Worm (Caenorhabditis elegans) whole organism, L2 larva: ENCODE data around the gene F40G9.14.

Experiments used
- ZK546.5 ChIP-seq: sonication (generic microtip); optimal IDR thresholded peaks from 2 replicates; lab custom pipeline; 2017; ENCODE audit warnings: missing biosample characterization, missing genetic modification characterization
- blmp-1 ChIP-seq: sonication (generic microtip); optimal IDR thresholded peaks from 2 replicates; lab custom pipeline; 2017; ENCODE audit warnings: missing genetic modification characterization, mild to moderate bottlenecking, missing compliant biosample characterization, antibody characterized with exemption, moderate library complexity; ENCODE audit not compliant: insufficient read depth
- ceh-16 ChIP-seq: fragments of 150-350 bp; optimal IDR thresholded peaks from 2 replicates; lab custom pipeline; 2014; ENCODE audit warnings: missing biosample characterization, missing genetic modification characterization
- lin-13 ChIP-seq: fragments of 150-350 bp; optimal IDR thresholded peaks from 2 replicates; lab custom pipeline; 2014; ENCODE audit warnings: missing biosample characterization, missing genetic modification reagents, missing genetic modification characterization
- nhr-11 ChIP-seq: fragments of 150-350 bp; optimal IDR thresholded peaks from 2 replicates; lab custom pipeline; 2014; ENCODE audit warnings: missing biosample characterization, missing genetic modification characterization
- nhr-237 ChIP-seq: fragments of 150-350 bp; optimal IDR thresholded peaks from 2 replicates; lab custom pipeline; 2014; ENCODE audit warnings: missing biosample characterization, missing genetic modification characterization
- snpc-4 ChIP-seq: fragments of 150-350 bp; optimal IDR thresholded peaks from 2 replicates; lab custom pipeline; 2014; ENCODE audit warnings: missing biosample characterization, missing genetic modification characterization
- unc-62 ChIP-seq: fragments of 150-350 bp; optimal IDR thresholded peaks from 2 replicates; lab custom pipeline; 2014; ENCODE audit warnings: missing biosample characterization, missing genetic modification reagents, missing genetic modification characterization
- zag-1 ChIP-seq: fragments of 150-350 bp; optimal IDR thresholded peaks from 2 replicates; lab custom pipeline; 2014; ENCODE audit warnings: missing biosample characterization, missing genetic modification characterization
- ztf-4 ChIP-seq: fragments of 150-350 bp; optimal IDR thresholded peaks from 2 replicates; lab custom pipeline; 2014; ENCODE audit warnings: missing biosample characterization, missing genetic modification characterization

ce11 chrIII:169478-169877 lies 8.1 kb downstream of the F40G9.14 start, which contains the start of gene F40G9.18:
- TF ChIP-seq snpc-4 (tag; lab: Kevin White, UChicago): no peak
- TF ChIP-seq ZK546.5: no peak
- TF ChIP-seq nhr-11 (tag; lab: Kevin White, UChicago): no peak
- no peak for TF ChIP-seq ztf-4 (tag; lab: Kevin White, UChicago)
- no peak for TF ChIP-seq zag-1
- no peak for TF ChIP-seq blmp-1 (tag; lab: Kevin White, UChicago)
- no peak for TF ChIP-seq unc-62 (GFP tag; lab: Kevin White, UChicago)
- no peak for TF ChIP-seq lin-13
- no peak for TF ChIP-seq ceh-16 (tag; lab: Kevin White, UChicago)
- TF ChIP-seq nhr-237 (tag; lab: Kevin White, UChicago): no peak
